Worm (Caenorhabditis elegans) whole organism, L3 larva: ENCODE measurements around the gene atf-2.
A peak's percentile ranks its signal among the peaks of the same experiment; 100 is the strongest.

ENCODE experiments used
- ZK546.5 ChIP-seq: sonication (generic microtip); optimal IDR thresholded peaks from 2 replicates; lab custom pipeline; 2017; ENCODE audit warnings: missing biosample characterization, missing genetic modification characterization
- ama-1 ChIP-seq: fragments of 150-350 bp; optimal IDR thresholded peaks from 2 replicates; lab custom pipeline; 2018
- ceh-28 ChIP-seq: fragments of 150-350 bp; optimal IDR thresholded peaks from 2 replicates; lab custom pipeline; 2014; ENCODE audit warnings: missing biosample characterization, missing genetic modification reagents, missing genetic modification characterization
- ceh-82 ChIP-seq: fragments of 150-350 bp; optimal IDR thresholded peaks from 2 replicates; lab custom pipeline; 2014; ENCODE audit warnings: missing biosample characterization, missing genetic modification characterization
- ceh-9 ChIP-seq: sonication (generic microtip); optimal IDR thresholded peaks from 2 replicates; lab custom pipeline; 2018; ENCODE audit warnings: missing biosample characterization, missing genetic modification characterization
- daf-12 ChIP-seq: fragments of 150-350 bp; optimal IDR thresholded peaks from 2 replicates; lab custom pipeline; 2014; ENCODE audit warnings: missing biosample characterization, missing genetic modification reagents, missing genetic modification characterization
- egl-27 ChIP-seq: sonication (generic microtip); optimal IDR thresholded peaks from 4 replicates; lab custom pipeline; 2017; ENCODE audit warnings: missing biosample characterization, missing genetic modification reagents, missing genetic modification characterization
- elt-1 ChIP-seq: fragments of 150-350 bp; optimal IDR thresholded peaks from 2 replicates; lab custom pipeline; 2014; ENCODE audit warnings: missing biosample characterization, missing genetic modification characterization
- elt-2 ChIP-seq: sonication (generic microtip); optimal IDR thresholded peaks from 2 replicates; lab custom pipeline; 2016; ENCODE audit warnings: missing genetic modification reagents, mild to moderate bottlenecking, missing genetic modification characterization, missing compliant biosample characterization
- elt-3 ChIP-seq, 3 experiments: fragments of 150-350 bp in 1 of 3; sonication (generic microtip) in 2 of 3; optimal IDR thresholded peaks; 2 replicates in 2 of 3; 4 replicates in 1 of 3; lab custom pipeline; 2014 to 2017; ENCODE audit warnings: missing biosample characterization in 3 of 3, missing genetic modification characterization in 3 of 3
- eor-1 ChIP-seq, 2 experiments: fragments of 150-350 bp; optimal IDR thresholded peaks; 2 replicates each; lab custom pipeline; 2014 to 2018; ENCODE audit warnings: missing biosample characterization in 2 of 2, missing genetic modification characterization in 2 of 2
- fkh-2 ChIP-seq: fragments of 150-350 bp; optimal IDR thresholded peaks from 2 replicates; lab custom pipeline; 2014; ENCODE audit warnings: missing biosample characterization, missing genetic modification reagents, missing genetic modification characterization
- fos-1 ChIP-seq: fragments of 150-350 bp; optimal IDR thresholded peaks from 2 replicates; lab custom pipeline; 2014; ENCODE audit warnings: missing biosample characterization, missing genetic modification characterization
- hmg-11 ChIP-seq: sonication (generic microtip); optimal IDR thresholded peaks from 2 replicates; lab custom pipeline; 2016; ENCODE audit warnings: missing genetic modification characterization, missing compliant biosample characterization
- lin-15B ChIP-seq: fragments of 150-350 bp; optimal IDR thresholded peaks from 2 replicates; lab custom pipeline; 2014; ENCODE audit warnings: missing biosample characterization, missing genetic modification characterization
- lin-39 ChIP-seq: fragments of 150-350 bp; optimal IDR thresholded peaks from 2 replicates; lab custom pipeline; 2018; ENCODE audit warnings: missing biosample characterization, missing genetic modification reagents, missing genetic modification characterization
- lsy-12 ChIP-seq: sonication (generic microtip); optimal IDR thresholded peaks from 2 replicates; lab custom pipeline; 2016; ENCODE audit warnings: mild to moderate bottlenecking, missing genetic modification characterization, missing compliant biosample characterization
- nfya-1 ChIP-seq: sonication (generic microtip); optimal IDR thresholded peaks from 2 replicates; lab custom pipeline; 2017; ENCODE audit warnings: missing genetic modification characterization, mild to moderate bottlenecking, missing compliant biosample characterization, antibody characterized with exemption, moderate library complexity; ENCODE audit not compliant: insufficient read depth
- nhr-11 ChIP-seq: fragments of 150-350 bp; optimal IDR thresholded peaks from 2 replicates; lab custom pipeline; 2014; ENCODE audit warnings: missing biosample characterization, missing genetic modification characterization
- nhr-12 ChIP-seq: fragments of 150-350 bp; optimal IDR thresholded peaks from 2 replicates; lab custom pipeline; 2014; ENCODE audit warnings: missing biosample characterization, missing genetic modification characterization
- nhr-23 ChIP-seq: fragments of 150-350 bp; optimal IDR thresholded peaks from 2 replicates; lab custom pipeline; 2014; ENCODE audit warnings: missing biosample characterization, missing genetic modification reagents, missing genetic modification characterization
- nhr-25 ChIP-seq: sonication (generic microtip); optimal IDR thresholded peaks from 2 replicates; lab custom pipeline; 2017; ENCODE audit warnings: missing biosample characterization, missing genetic modification characterization
- nhr-43 ChIP-seq: sonication (generic microtip); optimal IDR thresholded peaks from 2 replicates; lab custom pipeline; 2016; ENCODE audit warnings: mild to moderate bottlenecking, missing genetic modification characterization, missing compliant biosample characterization; ENCODE audit not compliant: poor library complexity, severe bottlenecking
- nhr-67 ChIP-seq: fragments of 150-350 bp; optimal IDR thresholded peaks from 2 replicates; lab custom pipeline; 2014; ENCODE audit warnings: missing biosample characterization, missing genetic modification characterization
- nhr-76 ChIP-seq: fragments of 150-350 bp; sonication (generic microtip); optimal IDR thresholded peaks from 5 replicates; lab custom pipeline; 2014; ENCODE audit warnings: missing biosample characterization, missing genetic modification characterization
- nhr-77 ChIP-seq: fragments of 150-350 bp; optimal IDR thresholded peaks from 2 replicates; lab custom pipeline; 2014; ENCODE audit warnings: missing biosample characterization, missing genetic modification characterization
- pha-4 ChIP-seq: fragments of 150-350 bp; optimal IDR thresholded peaks from 2 replicates; lab custom pipeline; 2014; ENCODE audit warnings: missing biosample characterization, missing genetic modification reagents, missing genetic modification characterization
- pqm-1 ChIP-seq: fragments of 150-350 bp; optimal IDR thresholded peaks from 2 replicates; lab custom pipeline; 2017; ENCODE audit warnings: missing biosample characterization, missing genetic modification characterization, inconsistent platforms
- snpc-4 ChIP-seq: fragments of 150-350 bp; optimal IDR thresholded peaks from 2 replicates; lab custom pipeline; 2014; ENCODE audit warnings: missing biosample characterization, missing genetic modification characterization
- tbx-2 ChIP-seq: sonication (generic microtip); optimal IDR thresholded peaks from 2 replicates; lab custom pipeline; 2016; ENCODE audit warnings: mild to moderate bottlenecking, missing genetic modification characterization, missing compliant biosample characterization
- unc-39 ChIP-seq: sonication (generic microtip); optimal IDR thresholded peaks from 4 replicates; lab custom pipeline; 2017; ENCODE audit warnings: missing biosample characterization, missing genetic modification characterization
- unc-62 ChIP-seq: fragments of 150-350 bp; sonication (generic microtip); optimal IDR thresholded peaks from 4 replicates; lab custom pipeline; 2014; ENCODE audit warnings: missing biosample characterization, missing genetic modification reagents, missing genetic modification characterization
- zag-1 ChIP-seq: fragments of 150-350 bp; optimal IDR thresholded peaks from 2 replicates; lab custom pipeline; 2014; ENCODE audit warnings: missing biosample characterization, missing genetic modification characterization
- ztf-4 ChIP-seq: fragments of 150-350 bp; optimal IDR thresholded peaks from 2 replicates; lab custom pipeline; 2014; ENCODE audit warnings: missing biosample characterization, missing genetic modification characterization

Gene atf-2

ce11 chrII:8770675-8771074 is 18.9 kb downstream of the atf-2 start, which contains the start of gene let-19:
Gene let-19 (plus strand): TSS chrII:8770975.
- TF ChIP-seq lsy-12 (tag; lab: Kevin White, UChicago) (no peak), fos-1 (tag; lab: Kevin White, UChicago) (no peak), pqm-1 (tag; lab: Kevin White, UChicago) (no peak), egl-27 (no peak), tbx-2 (tag; lab: Kevin White, UChicago) (no peak), nhr-12 (tag; lab: Kevin White, UChicago) (no peak), daf-12 (tag; lab: Kevin White, UChicago) (no peak), zag-1 (tag; lab: Kevin White, UChicago) (no peak), ZK546.5 (tag; lab: Kevin White, UChicago) (no peak), nhr-25 (tag; lab: Kevin White, UChicago) (no peak), nhr-23 (tag; lab: Kevin White, UChicago) (no peak)

DNA sequence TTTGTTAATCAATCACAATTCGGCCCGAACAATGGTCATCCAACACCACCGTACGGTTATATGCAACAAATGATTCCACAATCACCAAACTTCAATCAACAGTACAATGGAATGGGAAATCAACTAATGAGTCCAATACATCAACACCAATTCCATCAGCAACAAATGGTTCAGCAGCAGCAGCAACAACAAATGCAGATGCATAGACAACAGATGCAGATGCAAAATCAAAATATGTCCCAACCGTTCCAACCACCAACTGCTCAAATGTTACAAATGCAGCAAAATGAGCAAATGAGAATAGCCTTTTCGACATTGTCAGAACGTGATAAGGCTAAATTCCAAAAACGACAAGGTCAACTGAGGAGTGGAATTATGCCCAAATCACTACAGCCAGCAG is 24.7 kb downstream of the atf-2 start:
- TF ChIP-seq pqm-1 (tag; lab: Kevin White, UChicago) (no peak), ama-1 (lab: Kevin White, UChicago) (no peak), elt-1 (tag; lab: Kevin White, UChicago) (no peak), ceh-9 (tag; lab: Kevin White, UChicago) (no peak), lsy-12 (tag; lab: Kevin White, UChicago) (no peak), eor-1 (tag; optimal IDR thresholded peaks at IDR 0.05; lab: Kevin White, UChicago) (no peak)

ce11 chrII:8783451-8783967 is 31.7 kb downstream of the atf-2 start, which contains the start of gene sgn-1:
Gene sgn-1 (minus strand): TSS chrII:8783670.
- no peak for TF ChIP-seq elt-3 (tag; optimal IDR thresholded peaks at IDR 0.05; lab: Kevin White, UChicago)
- no peak for TF ChIP-seq pqm-1 (tag; lab: Kevin White, UChicago)
- no peak for TF ChIP-seq snpc-4 (tag; lab: Kevin White, UChicago)
- TF ChIP-seq daf-12 (tag; lab: Kevin White, UChicago), result no peak
- no peak for TF ChIP-seq fos-1 (tag; lab: Kevin White, UChicago)
- TF ChIP-seq hmg-11 (tag; lab: Kevin White, UChicago), result no peak
- no peak for TF ChIP-seq unc-39 (tag; lab: Kevin White, UChicago)

ce11 chrII:8784235-8784928 is 32.6 kb downstream of the atf-2 start:
- no peak for TF ChIP-seq fkh-2 (tag; lab: Kevin White, UChicago)
- TF ChIP-seq hmg-11 (tag; lab: Kevin White, UChicago), result peak; percentile 57
- TF ChIP-seq pha-4 (tag; lab: Kevin White, UChicago), result peak; percentile 38
- no peak for TF ChIP-seq ceh-82 (tag; lab: Kevin White, UChicago)
- no peak for TF ChIP-seq fos-1 (tag; lab: Kevin White, UChicago)
- TF ChIP-seq nhr-11 (tag; lab: Kevin White, UChicago), result no peak
- TF ChIP-seq snpc-4 (tag; lab: Kevin White, UChicago), result no peak
- no peak for TF ChIP-seq nhr-23 (tag; lab: Kevin White, UChicago)
- peak; percentile 13 for TF ChIP-seq nhr-43 (tag; lab: Kevin White, UChicago)
- no peak for TF ChIP-seq nhr-67
- TF ChIP-seq nhr-76 (tag; lab: Kevin White, UChicago), result no peak
- no peak for TF ChIP-seq elt-1 (tag; lab: Kevin White, UChicago)
- TF ChIP-seq elt-2 (tag; lab: Kevin White, UChicago), result peak; percentile 29
- no peak for TF ChIP-seq nhr-77 (tag; lab: Kevin White, UChicago)
- TF ChIP-seq ztf-4 (tag; lab: Kevin White, UChicago), result no peak
- TF ChIP-seq ama-1 (lab: Kevin White, UChicago), result peak; percentile 94
- TF ChIP-seq unc-62 (GFP tag; lab: Kevin White, UChicago), result no peak
- peak; percentile 9 for TF ChIP-seq ceh-28 (tag; lab: Kevin White, UChicago)
- TF ChIP-seq pqm-1 (tag; lab: Kevin White, UChicago), result peak; percentile 32
- TF ChIP-seq lin-15B, result no peak
- TF ChIP-seq zag-1 (tag; lab: Kevin White, UChicago), result no peak
- TF ChIP-seq nfya-1, result peak; percentile 81
- peak; percentile 67 for TF ChIP-seq lin-39 (tag; lab: Kevin White, UChicago)
